Worm (Caenorhabditis elegans): Measurements from ENCODE around the gene cln-3.1.

cln-3.1 gene

ce11 chrV:11250735-11251134, 14.7 kb downstream of the cln-3.1 start, which contains the start of gene T19B10.12:
TSS of gene T19B10.12 (plus strand) at chrV:11251035.
- no peak for TF ChIP-seq elt-3 (tag; optimal IDR thresholded peaks at IDR 0.05)
- TF ChIP-seq pha-4 (tag; optimal IDR thresholded peaks at IDR 0.05) = no peak
- TF ChIP-seq tbx-8 (GFP tag; optimal IDR thresholded peaks at IDR 0.05) = no peak
- no peak for TF ChIP-seq mep-1 (tag; optimal IDR thresholded peaks at IDR 0.05)
- no peak for TF ChIP-seq ztf-11 (tag; optimal IDR thresholded peaks at IDR 0.05)
- no peak for TF ChIP-seq mab-5 (tag; optimal IDR thresholded peaks at IDR 0.05)
- TF ChIP-seq cnd-1 (tag; optimal IDR thresholded peaks at IDR 0.05) = no peak
- no peak for TF ChIP-seq flh-1 (GFP tag; optimal IDR thresholded peaks at IDR 0.05)
- no peak for TF ChIP-seq ceh-43 (GFP tag; optimal IDR thresholded peaks at IDR 0.05)

- no peak for TF ChIP-seq drap-1 (GFP tag; optimal IDR thresholded peaks at IDR 0.05)
- no peak for TF ChIP-seq blmp-1 (tag; optimal IDR thresholded peaks at IDR 0.05)
- TF ChIP-seq nhr-12 (tag; optimal IDR thresholded peaks at IDR 0.05) = no peak
- TF ChIP-seq mls-2 (tag; optimal IDR thresholded peaks at IDR 0.05) = no peak
- TF ChIP-seq sptf-1 (tag; optimal IDR thresholded peaks at IDR 0.05) = no peak
- no peak for TF ChIP-seq zip-8 (tag; optimal IDR thresholded peaks at IDR 0.05)
- TF ChIP-seq unc-62 (GFP tag; optimal IDR thresholded peaks at IDR 0.05) = no peak
- no peak for TF ChIP-seq unc-120 (tag; optimal IDR thresholded peaks at IDR 0.05; ENCODE audit: poor library complexity, severe bottlenecking)
- no peak for TF ChIP-seq pha-4 (tag; optimal IDR thresholded peaks at IDR 0.05)
- TF ChIP-seq snpc-4 (tag; optimal IDR thresholded peaks at IDR 0.05) = no peak
- no peak for TF ChIP-seq ceh-83 (GFP tag; optimal IDR thresholded peaks at IDR 0.05)
- TF ChIP-seq elt-3 (tag; optimal IDR thresholded peaks at IDR 0.05) = no peak
- TF ChIP-seq nhr-76 (tag; optimal IDR thresholded peaks at IDR 0.05) = no peak
- no peak for TF ChIP-seq mep-1 (tag; optimal IDR thresholded peaks at IDR 0.05)
Measured at ce11 chrV:11247846-11248245, 17.6 kb downstream of the cln-3.1 start, which contains the start of gene mam-4. TSS of gene mam-4 (plus strand) at chrV:11248146.

DNA sequence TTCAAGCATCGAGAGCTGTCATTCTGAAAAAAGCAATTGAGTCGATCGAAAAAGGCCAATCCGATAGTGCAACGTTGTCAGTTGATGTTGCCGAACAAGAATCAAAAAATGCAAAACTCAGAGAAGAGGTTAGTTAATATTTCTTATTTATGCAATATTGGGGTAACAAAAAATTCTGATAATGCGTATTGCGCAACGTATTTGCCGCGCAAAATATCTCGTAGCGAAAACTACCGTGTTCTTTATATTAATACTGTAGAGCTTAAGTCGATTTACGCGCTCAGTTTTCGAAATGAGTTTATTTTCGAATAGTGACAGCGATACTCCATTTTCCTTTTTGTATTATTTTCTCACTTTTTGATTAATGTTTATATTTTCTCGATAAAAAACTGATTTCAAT, 20.4 kb downstream of the cln-3.1 start:
- no peak for TF ChIP-seq flh-1 (GFP tag; optimal IDR thresholded peaks at IDR 0.05)
- TF ChIP-seq zip-8 (tag; optimal IDR thresholded peaks at IDR 0.05) = peak; percentile 59
- TF ChIP-seq sem-2 (GFP tag; optimal IDR thresholded peaks at IDR 0.05) = no peak

DNA sequence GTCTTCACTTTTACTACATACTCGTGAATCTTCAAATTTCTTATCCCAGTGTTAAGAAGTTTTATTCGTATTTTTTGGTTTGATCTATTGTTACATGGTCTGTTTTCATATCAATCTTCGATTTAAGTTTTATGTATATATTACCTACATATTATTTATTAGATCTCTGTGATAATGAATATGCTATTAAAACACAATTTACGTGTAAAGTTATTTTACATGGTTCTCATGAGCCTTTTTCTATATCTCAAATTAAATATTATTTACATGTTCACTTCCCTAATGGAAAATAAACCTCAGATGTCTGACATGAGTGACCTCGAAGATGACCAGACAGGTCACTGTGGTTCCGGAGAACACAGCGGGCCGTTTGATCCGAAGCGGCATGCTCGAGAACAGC, 20.9 kb downstream of the cln-3.1 start, which contains the start of gene mxl-1:
mxl-1 (plus strand) TSS at position 301 of the 400 bp plus-strand sequence.
- TF ChIP-seq elt-3 (tag; optimal IDR thresholded peaks at IDR 0.05) = no peak
- no peak for TF ChIP-seq ceh-39 (tag; optimal IDR thresholded peaks at IDR 0.05)
- no peak for TF ChIP-seq unc-120 (tag; optimal IDR thresholded peaks at IDR 0.05; ENCODE audit: poor library complexity, severe bottlenecking)
- no peak for TF ChIP-seq drap-1 (GFP tag; optimal IDR thresholded peaks at IDR 0.05)
- no peak for TF ChIP-seq snpc-4 (tag; optimal IDR thresholded peaks at IDR 0.05)
- no peak for TF ChIP-seq nhr-76 (tag; optimal IDR thresholded peaks at IDR 0.05)
- TF ChIP-seq sptf-1 (tag; optimal IDR thresholded peaks at IDR 0.05) = no peak
- TF ChIP-seq ceh-43 (GFP tag; optimal IDR thresholded peaks at IDR 0.05) = no peak
- TF ChIP-seq nhr-28 (tag; optimal IDR thresholded peaks at IDR 0.05) = no peak

ce11 chrV:11241580-11241979, 23.9 kb downstream of the cln-3.1 start, which contains the start of gene pgap-1:
TSS of gene pgap-1 (plus strand) at chrV:11241880.
- TF ChIP-seq lin-13 (tag; optimal IDR thresholded peaks at IDR 0.05) (no peak), bed-3 (GFP tag; optimal IDR thresholded peaks at IDR 0.05) (no peak), lsy-2 (tag; optimal IDR thresholded peaks at IDR 0.05) (no peak), tbx-8 (GFP tag; optimal IDR thresholded peaks at IDR 0.05) (no peak), cnd-1 (tag; optimal IDR thresholded peaks at IDR 0.05) (no peak), nhr-76 (tag; optimal IDR thresholded peaks at IDR 0.05) (no peak), sem-2 (GFP tag; optimal IDR thresholded peaks at IDR 0.05) (no peak), snpc-4 (tag; optimal IDR thresholded peaks at IDR 0.05) (no peak), flh-1 (GFP tag; optimal IDR thresholded peaks at IDR 0.05) (no peak), unc-39 (tag; optimal IDR thresholded peaks at IDR 0.05) (no peak), sptf-1 (tag; optimal IDR thresholded peaks at IDR 0.05) (no peak), ceh-83 (GFP tag; optimal IDR thresholded peaks at IDR 0.05) (no peak), hlh-1 (tag; optimal IDR thresholded peaks at IDR 0.05) (no peak)

ce11 chrV:11239187-11239725, 26.2 kb downstream of the cln-3.1 start, which contains the start of the genes dvc-1 and ima-1:
TSS of gene dvc-1 (minus strand) at chrV:11239331.
TSS of gene ima-1 (plus strand) at chrV:11239675.
- TF ChIP-seq pha-4 (tag; optimal IDR thresholded peaks at IDR 0.05) (no peak), ham-2 (GFP tag; optimal IDR thresholded peaks at IDR 0.05) (peak; percentile 14), mep-1 (tag; optimal IDR thresholded peaks at IDR 0.05) (peak; percentile 75), sem-2 (GFP tag; optimal IDR thresholded peaks at IDR 0.05) (peak; percentile 65), snpc-4 (tag; optimal IDR thresholded peaks at IDR 0.05) (no peak), hlh-1 (tag; optimal IDR thresholded peaks at IDR 0.05) (peak; percentile 48), sptf-1 (tag; optimal IDR thresholded peaks at IDR 0.05) (peak; percentile 89), ztf-11 (tag; optimal IDR thresholded peaks at IDR 0.05) (peak; percentile 89), zip-8 (tag; optimal IDR thresholded peaks at IDR 0.05) (no peak), ces-1 (GFP tag; optimal IDR thresholded peaks at IDR 0.05) (peak; percentile 36), lin-32 (GFP tag; optimal IDR thresholded peaks at IDR 0.05) (no peak), lin-13 (tag; optimal IDR thresholded peaks at IDR 0.05) (no peak), nhr-76 (tag; optimal IDR thresholded peaks at IDR 0.05) (peak; percentile 70), mls-2 (tag; optimal IDR thresholded peaks at IDR 0.05) (peak; percentile 87), lsy-2 (tag; optimal IDR thresholded peaks at IDR 0.05) (peak; percentile 56), nhr-12 (tag; optimal IDR thresholded peaks at IDR 0.05) (peak; percentile 56), elt-3 (tag; optimal IDR thresholded peaks at IDR 0.05) (no peak), nhr-237 (tag; optimal IDR thresholded peaks at IDR 0.05) (peak; percentile 61), drap-1 (GFP tag; optimal IDR thresholded peaks at IDR 0.05) (peak; percentile 69), unc-120 (tag; optimal IDR thresholded peaks at IDR 0.05; ENCODE audit: poor library complexity, severe bottlenecking) (peak; percentile 54), M03D4.4 (tag; optimal IDR thresholded peaks at IDR 0.05) (peak; percentile 78), bed-3 (GFP tag; optimal IDR thresholded peaks at IDR 0.05) (peak; percentile 44), elt-1 (tag; optimal IDR thresholded peaks at IDR 0.05; ENCODE audit: borderline replicate concordance, insufficient read depth) (peak; percentile 2), cnd-1 (tag; optimal IDR thresholded peaks at IDR 0.05) (peak; percentile 76), unc-39 (tag; optimal IDR thresholded peaks at IDR 0.05) (no peak), ceh-43 (GFP tag; optimal IDR thresholded peaks at IDR 0.05) (peak; percentile 82), unc-62 (GFP tag; optimal IDR thresholded peaks at IDR 0.05) (no peak), mab-5 (tag; optimal IDR thresholded peaks at IDR 0.05) (no peak)
